Fruit fly (Drosophila melanogaster) whole organism, prepupa: Measurements from ENCODE around the gene PEK.

ENCODE experiments used
- CG10631 ChIP-seq: fragments of 200-800 bp; sonication (Bioruptor generic); optimal IDR thresholded peaks from 2 replicates; lab custom pipeline; 2016; ENCODE audit warnings: missing biosample characterization, missing genetic modification characterization
- CG10669 ChIP-seq: fragments of 200-800 bp; sonication (Bioruptor generic); optimal IDR thresholded peaks from 3 replicates; lab custom pipeline; 2018; ENCODE audit warnings: missing biosample characterization, mild to moderate bottlenecking, missing genetic modification characterization, moderate library complexity
- CG11294 ChIP-seq: fragments of 200-800 bp; sonication (Bioruptor generic); IDR thresholded peaks from 2 replicates; pipeline ENCODE4 v1.3.6; 2022; ENCODE audit warnings: missing biosample characterization, missing genetic modification characterization
- CG11762 ChIP-seq: fragments of 200-800 bp; sonication (Bioruptor generic); optimal IDR thresholded peaks from 3 replicates; lab custom pipeline; 2016; ENCODE audit warnings: missing biosample characterization, missing genetic modification characterization; ENCODE audit not compliant: insufficient read depth
- CG15336 ChIP-seq: fragments of 200-800 bp; sonication (Bioruptor generic); IDR thresholded peaks from 2 replicates; pipeline ENCODE4 v1.3.6; 2022; ENCODE audit warnings: missing biosample characterization, missing genetic modification characterization
- CG16779 ChIP-seq: fragments of 200-800 bp; sonication (Bioruptor generic); optimal IDR thresholded peaks from 3 replicates; lab custom pipeline; 2017; ENCODE audit warnings: missing biosample characterization, mild to moderate bottlenecking, missing genetic modification characterization
- CG3032 ChIP-seq: fragments of 200-800 bp; optimal IDR thresholded peaks from 2 replicates; lab custom pipeline; 2019; ENCODE audit warnings: missing biosample characterization, mild to moderate bottlenecking, missing genetic modification characterization, moderate library complexity
- CG4318 ChIP-seq: fragments of 200-800 bp; sonication (Bioruptor generic); optimal IDR thresholded peaks from 3 replicates; lab custom pipeline; 2017; ENCODE audit warnings: missing biosample characterization, mild to moderate bottlenecking, missing genetic modification characterization
- CG6163 ChIP-seq: fragments of 200-800 bp; sonication (Bioruptor generic); IDR thresholded peaks from 3 replicates; pipeline ENCODE4 v1.3.6; 2022; ENCODE audit warnings: missing biosample characterization, missing genetic modification characterization
- CG6792 ChIP-seq: fragments of 200-800 bp; sonication (Bioruptor generic); optimal IDR thresholded peaks from 3 replicates; lab custom pipeline; 2016; ENCODE audit warnings: missing biosample characterization, missing genetic modification characterization
- CG6808 ChIP-seq: fragments of 200-800 bp; sonication (Bioruptor generic); optimal IDR thresholded peaks from 3 replicates; lab custom pipeline; 2017; ENCODE audit warnings: missing biosample characterization, missing genetic modification characterization, mild to moderate bottlenecking, moderate library complexity, missing genetic modification reagents
- CG6854 ChIP-seq: fragments of 200-800 bp; sonication (Bioruptor generic); optimal IDR thresholded peaks from 2 replicates; lab custom pipeline; 2017; ENCODE audit warnings: missing biosample characterization, mild to moderate bottlenecking, missing genetic modification characterization
- CG8119 ChIP-seq: fragments of 200-800 bp; sonication (Bioruptor generic); IDR thresholded peaks from 3 replicates; pipeline ENCODE4 v1.3.6; 2022; ENCODE audit warnings: missing biosample characterization, missing genetic modification characterization
- CG8319 ChIP-seq: fragments of 200-800 bp; sonication (Bioruptor generic); optimal IDR thresholded peaks from 3 replicates; lab custom pipeline; 2016; ENCODE audit warnings: missing biosample characterization, missing genetic modification characterization
- CG9139 ChIP-seq: fragments of 200-800 bp; sonication (Bioruptor generic); optimal IDR thresholded peaks from 3 replicates; lab custom pipeline; 2017; ENCODE audit warnings: missing biosample characterization, mild to moderate bottlenecking, missing genetic modification characterization
- Eip75B ChIP-seq: fragments of 200-800 bp; sonication (Bioruptor generic); optimal IDR thresholded peaks from 3 replicates; lab custom pipeline; 2016; ENCODE audit warnings: missing biosample characterization, missing genetic modification characterization
- Eip78C ChIP-seq: fragments of 200-800 bp; sonication (Bioruptor generic); peaks from one replicate; lab custom pipeline; 2016; ENCODE audit warnings: missing biosample characterization, missing genetic modification characterization
- Ets21C ChIP-seq: fragments of 200-800 bp; sonication (Bioruptor generic); optimal IDR thresholded peaks from 3 replicates; lab custom pipeline; 2016; ENCODE audit warnings: missing biosample characterization, missing genetic modification characterization
- Ets96B ChIP-seq: fragments of 200-800 bp; optimal IDR thresholded peaks from 2 replicates; lab custom pipeline; 2019; ENCODE audit warnings: missing biosample characterization, mild to moderate bottlenecking, missing genetic modification characterization, moderate library complexity
- Gug ChIP-seq: fragments of 200-800 bp; sonication (Bioruptor generic); IDR thresholded peaks from 2 replicates; pipeline ENCODE4 v1.3.6; 2022; ENCODE audit warnings: missing biosample characterization, missing genetic modification characterization
- Hr4 ChIP-seq: fragments of 200-800 bp; sonication (Bioruptor generic); optimal IDR thresholded peaks from 3 replicates; lab custom pipeline; 2016; ENCODE audit warnings: missing biosample characterization, missing genetic modification characterization
- Met ChIP-seq: fragments of 200-800 bp; sonication (Bioruptor generic); optimal IDR thresholded peaks from 3 replicates; lab custom pipeline; 2016; ENCODE audit warnings: missing biosample characterization, missing genetic modification characterization
- Smox ChIP-seq: fragments of 200-800 bp; sonication (Bioruptor generic); optimal IDR thresholded peaks from 3 replicates; lab custom pipeline; 2016; ENCODE audit warnings: missing biosample characterization, missing genetic modification characterization
- Sox14 ChIP-seq: fragments of 200-800 bp; sonication (Bioruptor generic); optimal IDR thresholded peaks from 3 replicates; lab custom pipeline; 2016; ENCODE audit warnings: missing biosample characterization, missing genetic modification characterization
- Sox15 ChIP-seq: fragments of 200-800 bp; sonication (Bioruptor generic); optimal IDR thresholded peaks from 3 replicates; lab custom pipeline; 2016; ENCODE audit warnings: missing biosample characterization, missing genetic modification characterization
- acj6 ChIP-seq: fragments of 200-800 bp; sonication (Bioruptor generic); optimal IDR thresholded peaks from 3 replicates; lab custom pipeline; 2016; ENCODE audit warnings: missing biosample characterization, missing genetic modification characterization
- cyc ChIP-seq: fragments of 200-800 bp; sonication (Bioruptor generic); optimal IDR thresholded peaks from 3 replicates; lab custom pipeline; 2016; ENCODE audit warnings: missing biosample characterization, missing genetic modification characterization
- dac ChIP-seq: fragments of 200-800 bp; sonication (Bioruptor generic); optimal IDR thresholded peaks from 2 replicates; lab custom pipeline; 2017; ENCODE audit warnings: missing biosample characterization, mild to moderate bottlenecking, missing genetic modification characterization
- eg ChIP-seq: fragments of 200-800 bp; sonication (Bioruptor generic); IDR thresholded peaks from 3 replicates; pipeline ENCODE4 v1.3.6; 2022; ENCODE audit warnings: missing biosample characterization, missing genetic modification characterization
- esn ChIP-seq: fragments of 200-800 bp; sonication (Bioruptor generic); optimal IDR thresholded peaks from 2 replicates; lab custom pipeline; 2016; ENCODE audit warnings: missing biosample characterization, mild to moderate bottlenecking, missing genetic modification characterization, moderate library complexity
- fd85E ChIP-seq: fragments of 200-800 bp; sonication (Bioruptor generic); optimal IDR thresholded peaks from 3 replicates; lab custom pipeline; 2016; ENCODE audit warnings: missing biosample characterization, missing genetic modification characterization
- lz ChIP-seq: fragments of 200-800 bp; sonication (Bioruptor generic); optimal IDR thresholded peaks from 3 replicates; lab custom pipeline; 2016; ENCODE audit warnings: missing biosample characterization, missing genetic modification characterization
- net ChIP-seq: fragments of 200-800 bp; sonication (Bioruptor generic); optimal IDR thresholded peaks from 3 replicates; lab custom pipeline; 2016; ENCODE audit warnings: missing biosample characterization, missing genetic modification characterization
- pdm3 ChIP-seq: fragments of 200-800 bp; sonication (Bioruptor generic); optimal IDR thresholded peaks from 3 replicates; lab custom pipeline; 2016; ENCODE audit warnings: missing biosample characterization, missing genetic modification characterization
- spab ChIP-seq: fragments of 200-800 bp; sonication (Bioruptor generic); optimal IDR thresholded peaks from 2 replicates; lab custom pipeline; 2017; ENCODE audit warnings: missing biosample characterization, mild to moderate bottlenecking, missing genetic modification characterization, missing genetic modification reagents
- ss ChIP-seq, 2 experiments: fragments of 200-800 bp; sonication (Bioruptor generic); optimal IDR thresholded peaks; 2 replicates in 1 of 2; 3 replicates in 1 of 2; lab custom pipeline; 2017 to 2018; ENCODE audit warnings: mild to moderate bottlenecking in 2 of 2, missing biosample characterization in 2 of 2, missing genetic modification characterization in 2 of 2, moderate library complexity in 1 of 2
- svp ChIP-seq: fragments of 200-800 bp; sonication (Bioruptor generic); peaks from one replicate; lab custom pipeline; 2016; ENCODE audit warnings: missing biosample characterization, missing genetic modification characterization
- vri ChIP-seq: fragments of 200-800 bp; sonication (Bioruptor generic); optimal IDR thresholded peaks from 3 replicates; lab custom pipeline; 2016; ENCODE audit warnings: missing biosample characterization, mild to moderate bottlenecking, missing genetic modification characterization

The PEK gene

DNA sequence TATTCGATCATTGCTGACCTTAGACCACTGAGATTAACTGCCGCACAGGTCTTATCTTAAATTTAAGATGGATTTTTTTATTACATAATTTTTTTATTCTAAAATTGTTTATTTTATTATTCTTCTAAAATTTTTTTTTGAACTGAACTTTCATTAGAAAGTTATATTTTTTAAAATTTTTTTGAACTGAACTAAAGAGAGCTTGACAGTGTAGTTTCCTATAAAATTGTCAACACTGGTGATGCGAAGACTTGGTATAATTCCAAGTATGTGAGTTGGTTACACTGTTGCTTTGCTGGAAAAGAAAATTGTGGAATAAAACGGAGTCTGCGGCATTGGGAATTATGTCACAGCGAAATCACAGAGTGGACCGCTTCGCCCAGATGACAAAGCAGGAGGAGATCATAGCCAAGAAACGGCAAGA is 20.8 kb upstream of the PEK start, which contains the start of gene CG31550 (continued):
- TF ChIP-seq ss (GFP tag; optimal IDR thresholded peaks at IDR 0.05; lab: Kevin White, UChicago) (no peak), lz (GFP tag; lab: Kevin White, UChicago) (peak; percentile 53), Sox15 (GFP tag; lab: Kevin White, UChicago) (peak; percentile 39), pdm3 (GFP tag; lab: Kevin White, UChicago) (no peak), Met (GFP tag; lab: Kevin White, UChicago) (no peak), Sox14 (GFP tag; lab: Kevin White, UChicago) (no peak), CG9139 (GFP tag; lab: Kevin White, UChicago) (no peak), spab (GFP tag; lab: Kevin White, UChicago) (no peak), CG16779 (tag; lab: Kevin White, UChicago) (no peak), CG11294 (GFP tag; lab: Robert Waterston, UW) (peak; percentile 12; the same call in 1 of the 2 replicates), CG11762 (GFP tag; lab: Kevin White, UChicago) (no peak), Hr4 (GFP tag; lab: Kevin White, UChicago) (no peak), eg (peak; percentile 66), CG8319 (GFP tag; lab: Kevin White, UChicago) (no peak), Gug (GFP tag; lab: Robert Waterston, UW) (peak; percentile 55), Ets96B (tag; lab: Kevin White, UChicago) (no peak), CG3032 (tag; lab: Kevin White, UChicago) (peak; percentile 69), vri (GFP tag; lab: Kevin White, UChicago) (no peak), Ets21C (GFP tag; lab: Kevin White, UChicago) (no peak), acj6 (peak; percentile 58), CG10669 (GFP tag; lab: Kevin White, UChicago) (no peak), CG10631 (GFP tag; lab: Kevin White, UChicago) (peak; percentile 73), Eip75B (GFP tag; lab: Kevin White, UChicago) (no peak), CG6792 (GFP tag; lab: Kevin White, UChicago) (peak; percentile 39), CG6854 (GFP tag; lab: Kevin White, UChicago) (peak; percentile 14), CG8119 (GFP tag; lab: Robert Waterston, UW) (peak; percentile 72), net (GFP tag; lab: Kevin White, UChicago) (peak; percentile 46), CG15336 (peak; percentile 47), Smox (peak; percentile 38), CG6808 (GFP tag; lab: Kevin White, UChicago) (no peak), svp (GFP tag; lab: Kevin White, UChicago) (no peak), cyc (peak; percentile 58), esn (GFP tag; lab: Kevin White, UChicago) (peak; percentile 70)

DNA sequence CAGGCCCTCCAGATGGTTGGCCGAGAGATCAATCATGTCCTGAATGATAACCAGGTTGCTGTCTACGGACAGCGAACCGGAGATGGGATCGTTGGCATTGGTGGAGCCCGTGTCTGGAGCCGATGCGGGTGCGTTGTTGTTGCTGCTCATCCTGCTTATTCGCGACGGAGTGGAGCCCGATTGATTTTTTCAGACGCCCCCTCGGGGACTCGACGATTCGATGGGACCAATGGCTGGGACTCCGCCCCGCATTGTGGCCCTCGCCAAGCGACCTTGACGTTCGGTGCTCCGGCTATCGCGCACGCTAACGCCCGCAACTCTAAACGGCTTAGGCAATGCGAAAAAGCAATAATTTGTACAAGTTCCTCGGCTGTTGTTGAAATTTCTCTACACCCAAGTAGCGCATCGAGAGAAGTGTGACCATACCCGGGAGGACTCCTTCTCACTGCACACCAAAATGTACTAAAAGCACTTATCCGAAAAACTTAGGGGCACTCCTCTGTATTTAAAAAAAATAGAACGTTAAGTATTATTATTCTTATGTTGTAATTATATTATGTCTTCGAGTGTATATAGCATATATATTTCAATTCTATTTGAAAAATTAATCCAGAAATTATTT is 19.0 kb upstream of the PEK start, which contains the start of gene ksr:
Gene ksr (minus strand): TSS at position 419 of the 622 bp plus-strand sequence.
- TF ChIP-seq CG4318 (GFP tag; lab: Kevin White, UChicago) (no peak), Hr4 (GFP tag; lab: Kevin White, UChicago) (no peak), Ets96B (tag; lab: Kevin White, UChicago) (peak; percentile 18), CG3032 (tag; lab: Kevin White, UChicago) (peak; percentile 30), fd85E (GFP tag; lab: Kevin White, UChicago) (no peak), dac (GFP tag; lab: Kevin White, UChicago) (no peak), CG6854 (GFP tag; lab: Kevin White, UChicago) (peak; percentile 36), Eip78C (GFP tag; lab: Kevin White, UChicago) (no peak), CG6163 (GFP tag; lab: Robert Waterston, UW) (peak; percentile 7; the same call in 1 of the 3 replicates), vri (GFP tag; lab: Kevin White, UChicago) (no peak), esn (GFP tag; lab: Kevin White, UChicago) (peak; percentile 29), eg (peak; percentile 22; the same call in 1 of the 3 replicates), acj6 (no peak), CG8119 (GFP tag; lab: Robert Waterston, UW) (no peak)
